Fruit fly (Drosophila melanogaster): Measurements from ENCODE around the gene RhoGDI.

- TF ChIP-seq ttk (optimal IDR thresholded peaks at IDR 0.05): no peak
- TF ChIP-seq psq (optimal IDR thresholded peaks at IDR 0.05): no peak
- TF ChIP-seq Sin3A (optimal IDR thresholded peaks at IDR 0.05): no peak
- TF ChIP-seq h (optimal IDR thresholded peaks at IDR 0.05): no peak
Observed at dm6 chr3L:19906148-19906752, 22.3 kb upstream of the RhoGDI start.

Measured in Kc167 (cell line).